Worm (Caenorhabditis elegans): ENCODE data around the gene F46F5.13.

F46F5.13 gene

DNA sequence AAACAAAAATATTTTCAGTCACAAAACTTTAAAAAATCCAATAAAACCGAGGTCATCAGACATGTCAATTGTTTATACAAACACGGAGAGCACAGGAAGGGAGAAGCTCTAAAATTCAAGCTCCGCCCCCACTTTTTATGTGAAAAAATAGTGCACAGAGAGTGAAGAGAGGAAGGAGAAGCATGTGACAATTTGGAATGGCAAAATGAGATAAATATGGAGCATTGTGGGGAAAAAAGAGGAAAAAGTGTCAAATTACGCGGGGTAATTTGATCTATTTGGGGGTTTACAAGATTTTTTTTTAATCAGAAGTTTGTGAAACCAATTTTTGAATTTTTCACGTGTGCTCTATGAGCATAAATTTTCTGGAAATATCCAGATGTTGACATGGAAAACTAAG, 40.2 kb upstream of the F46F5.13 start:
- TF ChIP-seq bed-3 (GFP tag; optimal IDR thresholded peaks at IDR 0.05) (no peak), tbx-8 (GFP tag; optimal IDR thresholded peaks at IDR 0.05) (no peak), blmp-1 (tag; optimal IDR thresholded peaks at IDR 0.05) (no peak), flh-1 (GFP tag; optimal IDR thresholded peaks at IDR 0.05) (no peak), ceh-83 (GFP tag; optimal IDR thresholded peaks at IDR 0.05) (no peak), drap-1 (GFP tag; optimal IDR thresholded peaks at IDR 0.05) (no peak), nhr-12 (tag; optimal IDR thresholded peaks at IDR 0.05) (no peak), elt-3 (tag; optimal IDR thresholded peaks at IDR 0.05) (no peak), cnd-1 (tag; optimal IDR thresholded peaks at IDR 0.05) (no peak), nhr-76 (tag; optimal IDR thresholded peaks at IDR 0.05) (no peak)

DNA sequence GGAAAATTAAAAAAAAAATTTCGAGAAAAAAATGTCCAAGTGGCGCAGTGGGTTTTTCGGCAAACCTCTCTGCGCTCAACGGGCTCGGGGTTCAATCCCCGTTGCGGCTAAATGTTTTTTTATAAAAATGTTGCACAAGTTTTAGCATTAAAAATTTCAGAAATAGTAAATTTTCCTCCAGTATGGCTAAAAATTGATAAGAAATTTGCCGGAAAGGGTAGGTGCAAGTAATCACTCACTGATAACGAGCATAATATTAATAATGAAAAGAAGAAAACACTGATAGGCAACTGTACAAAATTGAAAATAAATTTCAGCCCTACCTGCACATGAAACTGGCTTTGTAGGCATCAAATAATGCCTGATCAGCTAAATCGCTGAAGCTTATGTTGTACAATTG, 38.7 kb upstream of the F46F5.13 start:
- TF ChIP-seq M03D4.4 (tag; optimal IDR thresholded peaks at IDR 0.05): no peak
- no peak for TF ChIP-seq unc-39 (tag; optimal IDR thresholded peaks at IDR 0.05)
- no peak for TF ChIP-seq mls-2 (tag; optimal IDR thresholded peaks at IDR 0.05)
- TF ChIP-seq sem-2 (GFP tag; optimal IDR thresholded peaks at IDR 0.05): no peak
- no peak for TF ChIP-seq cnd-1 (tag; optimal IDR thresholded peaks at IDR 0.05)
- no peak for TF ChIP-seq zip-8 (tag; optimal IDR thresholded peaks at IDR 0.05)
- no peak for TF ChIP-seq unc-120 (tag; optimal IDR thresholded peaks at IDR 0.05; ENCODE audit: poor library complexity, severe bottlenecking)
- no peak for TF ChIP-seq unc-62 (GFP tag; optimal IDR thresholded peaks at IDR 0.05)
- TF ChIP-seq nhr-76 (tag; optimal IDR thresholded peaks at IDR 0.05): no peak
- no peak for TF ChIP-seq pha-4 (tag; optimal IDR thresholded peaks at IDR 0.05)
- no peak for TF ChIP-seq tbx-8 (GFP tag; optimal IDR thresholded peaks at IDR 0.05)
- no peak for TF ChIP-seq nhr-28 (tag; optimal IDR thresholded peaks at IDR 0.05)
- no peak for TF ChIP-seq lin-32 (GFP tag; optimal IDR thresholded peaks at IDR 0.05)
- TF ChIP-seq lin-13 (tag; optimal IDR thresholded peaks at IDR 0.05): no peak
- TF ChIP-seq hlh-1 (tag; optimal IDR thresholded peaks at IDR 0.05): no peak
- TF ChIP-seq blmp-1 (tag; optimal IDR thresholded peaks at IDR 0.05): no peak
- TF ChIP-seq mep-1 (tag; optimal IDR thresholded peaks at IDR 0.05): no peak
- no peak for TF ChIP-seq ceh-43 (GFP tag; optimal IDR thresholded peaks at IDR 0.05)
- no peak for TF ChIP-seq elt-3 (tag; optimal IDR thresholded peaks at IDR 0.05)
- no peak for TF ChIP-seq flh-1 (GFP tag; optimal IDR thresholded peaks at IDR 0.05)

DNA sequence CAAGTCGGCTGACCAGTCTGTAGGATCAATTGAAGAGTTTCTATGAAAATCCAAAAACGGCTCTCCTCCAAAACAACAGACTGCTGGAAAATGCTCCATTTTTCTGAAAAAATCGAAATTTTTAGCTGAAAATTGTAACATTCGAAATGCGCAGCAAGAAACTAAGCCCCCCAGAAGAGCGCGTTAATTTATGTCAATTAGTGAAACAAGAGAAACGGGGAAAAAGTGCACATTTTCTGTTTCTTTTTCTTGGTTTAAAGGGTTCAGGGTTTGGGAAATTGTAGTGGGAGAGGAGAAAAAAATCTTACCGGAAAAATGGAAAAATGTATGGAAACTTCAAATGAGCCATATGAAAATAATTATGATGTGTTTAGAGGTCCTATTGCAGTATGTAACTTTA, 37.9 kb upstream of the F46F5.13 start, which contains the start of gene C08G5.7:
C08G5.7 (minus strand) TSS at position 101 of the 400 bp plus-strand sequence.
- TF ChIP-seq bed-3 (GFP tag; optimal IDR thresholded peaks at IDR 0.05): no peak
- peak; percentile 20 for TF ChIP-seq ces-1 (GFP tag; optimal IDR thresholded peaks at IDR 0.05)

DNA sequence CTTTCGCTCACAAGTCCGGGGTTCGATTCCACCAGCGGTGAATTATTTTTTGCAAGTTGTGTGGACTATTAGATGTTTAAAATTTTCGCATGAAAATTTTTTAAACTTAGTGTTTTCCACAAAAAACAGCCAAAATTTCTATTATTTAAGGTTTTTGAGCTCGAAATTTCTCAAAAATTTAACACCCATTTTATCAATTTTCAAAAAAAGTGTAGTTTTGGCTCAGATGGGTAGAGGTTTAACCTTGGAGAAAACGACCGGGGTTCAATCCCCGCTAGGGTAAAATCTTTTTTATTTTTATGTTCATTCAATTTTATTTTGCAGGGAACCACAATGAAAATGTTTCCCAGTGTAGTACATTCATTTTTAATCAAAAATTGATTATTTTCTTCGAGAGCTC, 33.9 kb upstream of the F46F5.13 start:
- no peak for TF ChIP-seq unc-39 (tag; optimal IDR thresholded peaks at IDR 0.05)
- TF ChIP-seq cnd-1 (tag; optimal IDR thresholded peaks at IDR 0.05): no peak
- TF ChIP-seq ceh-43 (GFP tag; optimal IDR thresholded peaks at IDR 0.05): no peak
- no peak for TF ChIP-seq lin-13 (tag; optimal IDR thresholded peaks at IDR 0.05)
- no peak for TF ChIP-seq ham-2 (GFP tag; optimal IDR thresholded peaks at IDR 0.05)
- no peak for TF ChIP-seq flh-1 (GFP tag; optimal IDR thresholded peaks at IDR 0.05)
- no peak for TF ChIP-seq ceh-39 (tag; optimal IDR thresholded peaks at IDR 0.05)
- TF ChIP-seq nhr-76 (tag; optimal IDR thresholded peaks at IDR 0.05): no peak
- no peak for TF ChIP-seq mls-2 (tag; optimal IDR thresholded peaks at IDR 0.05)
- TF ChIP-seq lsy-2 (tag; optimal IDR thresholded peaks at IDR 0.05): no peak
- TF ChIP-seq unc-120 (tag; optimal IDR thresholded peaks at IDR 0.05; ENCODE audit: poor library complexity, severe bottlenecking): no peak
- no peak for TF ChIP-seq elt-1 (tag; optimal IDR thresholded peaks at IDR 0.05; ENCODE audit: borderline replicate concordance, insufficient read depth)
- no peak for TF ChIP-seq hlh-1 (tag; optimal IDR thresholded peaks at IDR 0.05)
- TF ChIP-seq sptf-1 (tag; optimal IDR thresholded peaks at IDR 0.05): no peak
- TF ChIP-seq nhr-12 (tag; optimal IDR thresholded peaks at IDR 0.05): no peak

DNA sequence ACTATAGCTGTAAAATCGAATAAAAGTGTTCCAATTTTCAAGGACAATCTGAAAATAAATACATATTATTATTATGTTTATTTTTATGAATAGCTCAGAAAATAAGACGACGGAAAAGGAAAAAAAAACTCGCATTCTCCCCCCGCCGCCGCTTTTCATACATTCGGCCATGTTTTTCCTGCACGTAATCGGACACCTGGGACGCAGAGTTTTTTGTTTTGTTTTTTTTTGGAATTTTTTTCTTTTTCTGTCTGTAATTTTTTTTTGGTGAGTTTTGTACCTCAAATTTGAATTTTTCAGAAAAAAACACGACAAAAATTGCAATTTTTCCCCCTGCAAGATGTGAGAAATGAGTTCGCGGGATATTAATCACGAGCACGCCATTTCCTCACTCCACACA, 32.9 kb upstream of the F46F5.13 start, which contains the start of gene C08G5.6:
C08G5.6 (plus strand) TSS at position 301 of the 400 bp plus-strand sequence.
- TF ChIP-seq unc-120 (tag; optimal IDR thresholded peaks at IDR 0.05; ENCODE audit: poor library complexity, severe bottlenecking) (no peak), cnd-1 (tag; optimal IDR thresholded peaks at IDR 0.05) (no peak), tbx-8 (GFP tag; optimal IDR thresholded peaks at IDR 0.05) (no peak), sptf-1 (tag; optimal IDR thresholded peaks at IDR 0.05) (no peak), ceh-39 (tag; optimal IDR thresholded peaks at IDR 0.05) (no peak), lin-13 (tag; optimal IDR thresholded peaks at IDR 0.05) (no peak), hlh-1 (tag; optimal IDR thresholded peaks at IDR 0.05) (no peak), lsy-2 (tag; optimal IDR thresholded peaks at IDR 0.05) (no peak), nhr-2 (tag; optimal IDR thresholded peaks at IDR 0.05) (no peak), ztf-11 (tag; optimal IDR thresholded peaks at IDR 0.05) (no peak), ceh-83 (GFP tag; optimal IDR thresholded peaks at IDR 0.05) (no peak), mep-1 (tag; optimal IDR thresholded peaks at IDR 0.05) (no peak), bed-3 (GFP tag; optimal IDR thresholded peaks at IDR 0.05) (no peak), zip-8 (tag; optimal IDR thresholded peaks at IDR 0.05) (no peak), pha-4 (tag; optimal IDR thresholded peaks at IDR 0.05) (no peak), M03D4.4 (tag; optimal IDR thresholded peaks at IDR 0.05) (no peak), nhr-76 (tag; optimal IDR thresholded peaks at IDR 0.05) (no peak), elt-3 (tag; optimal IDR thresholded peaks at IDR 0.05) (no peak), drap-1 (GFP tag; optimal IDR thresholded peaks at IDR 0.05) (no peak), ceh-43 (GFP tag; optimal IDR thresholded peaks at IDR 0.05) (no peak)

Measured in whole organism, mixed stage, embryonic.